Worm (Caenorhabditis elegans) whole organism, young adult: ENCODE measurements around the gene srw-108.

Experiments used
- C06A6.2 ChIP-seq: fragments of 200-800 bp; sonication (Bioruptor generic); conservative IDR thresholded peaks from 2 replicates; pipeline ENCODE4 v1.3.6; 2022; ENCODE audit warnings: missing genetic modification characterization, missing compliant biosample characterization
- F22D6.2 ChIP-seq: sonication (generic microtip); optimal IDR thresholded peaks from 2 replicates; lab custom pipeline; 2016; ENCODE audit warnings: mild to moderate bottlenecking, missing genetic modification characterization, missing compliant biosample characterization
- F57A8.1 ChIP-seq: fragments of 200-800 bp; sonication (Bioruptor generic); optimal IDR thresholded peaks from 2 replicates; lab custom pipeline; 2018; ENCODE audit warnings: mild to moderate bottlenecking, missing genetic modification characterization, moderate library complexity, missing compliant biosample characterization
- ama-1 ChIP-seq, 3 experiments: fragments of 150-350 bp in 1 of 3; sonication (generic microtip) in 2 of 3; optimal IDR thresholded peaks; 2 replicates each; lab custom pipeline; 2014 to 2018; ENCODE audit warnings: missing biosample characterization in 2 of 3, missing genetic modification characterization in 2 of 3, missing genetic modification reagents in 2 of 3
- aptf-3 ChIP-seq: fragments of 200-800 bp; sonication (Bioruptor generic); IDR thresholded peaks from 2 replicates; pipeline ENCODE4 v1.3.6; 2022; ENCODE audit warnings: missing genetic modification characterization, missing compliant biosample characterization
- athp-1 ChIP-seq: sonication (generic microtip); optimal IDR thresholded peaks from 2 replicates; lab custom pipeline; 2017; ENCODE audit warnings: mild to moderate bottlenecking, missing genetic modification characterization, missing compliant biosample characterization
- ceh-58 ChIP-seq: fragments of 200-800 bp; sonication (Bioruptor generic); IDR thresholded peaks from 2 replicates; pipeline ENCODE4 v1.3.6; 2022; ENCODE audit warnings: missing genetic modification characterization, missing compliant biosample characterization
- dox-1 ChIP-seq: fragments of 200-800 bp; sonication (Bioruptor generic); IDR thresholded peaks from 2 replicates; pipeline ENCODE4 v1.3.6; 2022; ENCODE audit warnings: missing genetic modification reagents, missing genetic modification characterization, missing compliant biosample characterization
- nhr-27 ChIP-seq: fragments of 200-800 bp; sonication (Bioruptor generic); optimal IDR thresholded peaks from 2 replicates; lab custom pipeline; 2018; ENCODE audit warnings: mild to moderate bottlenecking, missing genetic modification characterization, moderate library complexity, missing compliant biosample characterization
- rpc-1 ChIP-seq, 2 experiments: fragments of 150-350 bp in 1 of 2; sonication (generic microtip) in 1 of 2; optimal IDR thresholded peaks; 2 replicates each; lab custom pipeline; 2014 to 2018; ENCODE audit warnings: missing biosample characterization in 1 of 2, missing genetic modification characterization in 1 of 2, missing genetic modification reagents in 1 of 2, missing genotype in 1 of 2
- snpc-4 ChIP-seq, 5 experiments: fragments of 150-350 bp in 1 of 5; sonication (generic microtip) in 4 of 5; optimal IDR thresholded peaks; 2 replicates each; lab custom pipeline; 2014 to 2018; ENCODE audit warnings: missing genetic modification characterization in 5 of 5, missing biosample characterization in 3 of 5, antibody characterized with exemption in 2 of 5, mild to moderate bottlenecking in 2 of 5, missing compliant biosample characterization in 2 of 5, missing genotype in 2 of 5, moderate library complexity in 2 of 5, missing genetic modification reagents in 1 of 5
- unc-130 ChIP-seq: sonication (generic microtip); optimal IDR thresholded peaks from 2 replicates; lab custom pipeline; 2016; ENCODE audit warnings: missing genetic modification reagents, missing genetic modification characterization, missing compliant biosample characterization
- unc-62 ChIP-seq: fragments of 150-350 bp; optimal IDR thresholded peaks from 2 replicates; lab custom pipeline; 2014; ENCODE audit warnings: missing biosample characterization, missing genetic modification reagents, missing genetic modification characterization

DNA sequence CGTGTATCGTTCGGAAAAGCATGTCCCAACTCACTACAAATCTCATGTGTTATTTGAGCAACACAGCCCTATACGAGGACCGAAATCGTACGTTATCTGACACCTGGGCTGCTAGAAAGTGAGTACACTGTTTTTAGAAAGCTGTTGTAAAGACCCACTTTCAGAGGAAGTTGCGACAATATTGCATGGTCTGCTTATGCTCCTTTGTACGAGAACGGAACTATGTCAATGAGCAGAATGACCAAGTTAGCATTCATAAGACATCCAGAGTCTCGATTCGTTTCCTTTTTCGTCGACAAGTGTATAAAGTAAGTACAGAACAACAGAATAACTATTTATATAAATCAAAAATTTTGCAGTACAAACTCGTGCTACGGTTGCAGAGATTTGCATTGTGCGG, 49.2 kb downstream of the srw-108 start:
- no peak for TF ChIP-seq unc-62 (GFP tag; lab: Kevin White, UChicago)
- TF ChIP-seq F22D6.2 (tag; lab: Kevin White, UChicago): no peak
- no peak for TF ChIP-seq rpc-1 (optimal IDR thresholded peaks at IDR 0.05; lab: Kevin White, UChicago)
- TF ChIP-seq rpc-1 (tag; optimal IDR thresholded peaks at IDR 0.05; lab: Kevin White, UChicago): no peak
- no peak for TF ChIP-seq F57A8.1 (GFP tag; lab: Kevin White, UChicago)
- no peak for TF ChIP-seq ama-1 (optimal IDR thresholded peaks at IDR 0.05; lab: Kevin White, UChicago)
- TF ChIP-seq ama-1 (GFP tag; optimal IDR thresholded peaks at IDR 0.05; lab: Kevin White, UChicago): no peak
- TF ChIP-seq aptf-3 (GFP tag; lab: Robert Waterston, UW): no peak
- no peak for TF ChIP-seq ceh-58 (GFP tag; lab: Robert Waterston, UW)
- no peak for TF ChIP-seq unc-130 (GFP tag; lab: Kevin White, UChicago)
- no peak for TF ChIP-seq snpc-4 (GFP tag; optimal IDR thresholded peaks at IDR 0.05; lab: Kevin White, UChicago)
- TF ChIP-seq snpc-4 (tag; optimal IDR thresholded peaks at IDR 0.05; lab: Kevin White, UChicago): no peak
- TF ChIP-seq dox-1 (GFP tag; lab: Robert Waterston, UW): no peak
- no peak for TF ChIP-seq C06A6.2 (GFP tag; lab: Robert Waterston, UW)
- no peak for TF ChIP-seq nhr-27 (tag; lab: Kevin White, UChicago)
- no peak for TF ChIP-seq athp-1 (tag; lab: Kevin White, UChicago)
